Fruit fly (Drosophila melanogaster) whole organism, prepupa: Measurements from ENCODE around the gene CG6163.

Experiments used
- Blimp-1 ChIP-seq: fragments of 200-800 bp; sonication (Bioruptor generic); optimal IDR thresholded peaks from 3 replicates; lab custom pipeline; 2017; ENCODE audit warnings: missing biosample characterization, missing genetic modification characterization, mild to moderate bottlenecking, moderate library complexity, missing genetic modification reagents
- CG10631 ChIP-seq: fragments of 200-800 bp; sonication (Bioruptor generic); optimal IDR thresholded peaks from 2 replicates; lab custom pipeline; 2016; ENCODE audit warnings: missing biosample characterization, missing genetic modification characterization
- CG10669 ChIP-seq: fragments of 200-800 bp; sonication (Bioruptor generic); optimal IDR thresholded peaks from 3 replicates; lab custom pipeline; 2018; ENCODE audit warnings: missing biosample characterization, mild to moderate bottlenecking, missing genetic modification characterization, moderate library complexity
- CG11294 ChIP-seq: fragments of 200-800 bp; sonication (Bioruptor generic); IDR thresholded peaks from 2 replicates; pipeline ENCODE4 v1.3.6; 2022; ENCODE audit warnings: missing biosample characterization, missing genetic modification characterization
- CG11762 ChIP-seq: fragments of 200-800 bp; sonication (Bioruptor generic); optimal IDR thresholded peaks from 3 replicates; lab custom pipeline; 2016; ENCODE audit warnings: missing biosample characterization, missing genetic modification characterization; ENCODE audit not compliant: insufficient read depth
- CG11902 ChIP-seq: fragments of 200-800 bp; sonication (Bioruptor generic); optimal IDR thresholded peaks from 3 replicates; lab custom pipeline; 2016; ENCODE audit warnings: missing biosample characterization, missing genetic modification characterization
- CG15336 ChIP-seq: fragments of 200-800 bp; sonication (Bioruptor generic); IDR thresholded peaks from 2 replicates; pipeline ENCODE4 v1.3.6; 2022; ENCODE audit warnings: missing biosample characterization, missing genetic modification characterization
- CG1621 ChIP-seq: fragments of 200-800 bp; sonication (Bioruptor generic); optimal IDR thresholded peaks from 3 replicates; lab custom pipeline; 2018; ENCODE audit warnings: missing biosample characterization, mild to moderate bottlenecking, missing genetic modification characterization
- CG3032 ChIP-seq: fragments of 200-800 bp; optimal IDR thresholded peaks from 2 replicates; lab custom pipeline; 2019; ENCODE audit warnings: missing biosample characterization, mild to moderate bottlenecking, missing genetic modification characterization, moderate library complexity
- CG31627 ChIP-seq: fragments of 200-800 bp; sonication (Bioruptor generic); optimal IDR thresholded peaks from 3 replicates; lab custom pipeline; 2016; ENCODE audit warnings: missing biosample characterization, missing genetic modification characterization
- CG34406 ChIP-seq: fragments of 200-800 bp; sonication (Bioruptor generic); optimal IDR thresholded peaks from 3 replicates; lab custom pipeline; 2016; ENCODE audit warnings: missing biosample characterization, missing genetic modification characterization
- CG3919 ChIP-seq: fragments of 200-800 bp; sonication (Bioruptor generic); optimal IDR thresholded peaks from 3 replicates; lab custom pipeline; 2016; ENCODE audit warnings: missing biosample characterization, missing genetic modification characterization
- CG4318 ChIP-seq: fragments of 200-800 bp; sonication (Bioruptor generic); optimal IDR thresholded peaks from 3 replicates; lab custom pipeline; 2017; ENCODE audit warnings: missing biosample characterization, mild to moderate bottlenecking, missing genetic modification characterization
- CG6163 ChIP-seq: fragments of 200-800 bp; sonication (Bioruptor generic); IDR thresholded peaks from 3 replicates; pipeline ENCODE4 v1.3.6; 2022; ENCODE audit warnings: missing biosample characterization, missing genetic modification characterization
- CG6276 ChIP-seq: fragments of 200-800 bp; sonication (Bioruptor generic); optimal IDR thresholded peaks from 2 replicates; lab custom pipeline; 2017; ENCODE audit warnings: missing biosample characterization, mild to moderate bottlenecking, missing genetic modification characterization
- CG6792 ChIP-seq: fragments of 200-800 bp; sonication (Bioruptor generic); optimal IDR thresholded peaks from 3 replicates; lab custom pipeline; 2016; ENCODE audit warnings: missing biosample characterization, missing genetic modification characterization
- CG6854 ChIP-seq: fragments of 200-800 bp; sonication (Bioruptor generic); optimal IDR thresholded peaks from 2 replicates; lab custom pipeline; 2017; ENCODE audit warnings: missing biosample characterization, mild to moderate bottlenecking, missing genetic modification characterization
- CG8632 ChIP-seq: fragments of 200-800 bp; sonication (Bioruptor generic); optimal IDR thresholded peaks from 3 replicates; lab custom pipeline; 2016; ENCODE audit warnings: missing biosample characterization, missing genetic modification characterization
- CG9139 ChIP-seq: fragments of 200-800 bp; sonication (Bioruptor generic); optimal IDR thresholded peaks from 3 replicates; lab custom pipeline; 2017; ENCODE audit warnings: missing biosample characterization, mild to moderate bottlenecking, missing genetic modification characterization
- Eip75B ChIP-seq: fragments of 200-800 bp; sonication (Bioruptor generic); optimal IDR thresholded peaks from 3 replicates; lab custom pipeline; 2016; ENCODE audit warnings: missing biosample characterization, missing genetic modification characterization
- Eip93F ChIP-seq: fragments of 200-800 bp; sonication (Bioruptor generic); optimal IDR thresholded peaks from 2 replicates; lab custom pipeline; 2016; ENCODE audit warnings: missing biosample characterization, mild to moderate bottlenecking, missing genetic modification characterization
- Ets96B ChIP-seq: fragments of 200-800 bp; optimal IDR thresholded peaks from 2 replicates; lab custom pipeline; 2019; ENCODE audit warnings: missing biosample characterization, mild to moderate bottlenecking, missing genetic modification characterization, moderate library complexity
- Gug ChIP-seq: fragments of 200-800 bp; sonication (Bioruptor generic); IDR thresholded peaks from 2 replicates; pipeline ENCODE4 v1.3.6; 2022; ENCODE audit warnings: missing biosample characterization, missing genetic modification characterization
- Hr38 ChIP-seq: sonication (Bioruptor generic); optimal IDR thresholded peaks from 2 replicates; lab custom pipeline; 2016; ENCODE audit warnings: missing biosample characterization, missing genetic modification characterization
- Hr39 ChIP-seq: fragments of 200-800 bp; sonication (Bioruptor generic); optimal IDR thresholded peaks from 2 replicates; lab custom pipeline; 2016; ENCODE audit warnings: missing biosample characterization, missing genetic modification characterization
- Met ChIP-seq: fragments of 200-800 bp; sonication (Bioruptor generic); optimal IDR thresholded peaks from 3 replicates; lab custom pipeline; 2016; ENCODE audit warnings: missing biosample characterization, missing genetic modification characterization
- Smox ChIP-seq: fragments of 200-800 bp; sonication (Bioruptor generic); optimal IDR thresholded peaks from 3 replicates; lab custom pipeline; 2016; ENCODE audit warnings: missing biosample characterization, missing genetic modification characterization
- Sox14 ChIP-seq: fragments of 200-800 bp; sonication (Bioruptor generic); optimal IDR thresholded peaks from 3 replicates; lab custom pipeline; 2016; ENCODE audit warnings: missing biosample characterization, missing genetic modification characterization
- Sox15 ChIP-seq: fragments of 200-800 bp; sonication (Bioruptor generic); optimal IDR thresholded peaks from 3 replicates; lab custom pipeline; 2016; ENCODE audit warnings: missing biosample characterization, missing genetic modification characterization
- acj6 ChIP-seq: fragments of 200-800 bp; sonication (Bioruptor generic); optimal IDR thresholded peaks from 3 replicates; lab custom pipeline; 2016; ENCODE audit warnings: missing biosample characterization, missing genetic modification characterization
- cyc ChIP-seq: fragments of 200-800 bp; sonication (Bioruptor generic); optimal IDR thresholded peaks from 3 replicates; lab custom pipeline; 2016; ENCODE audit warnings: missing biosample characterization, missing genetic modification characterization
- dac ChIP-seq: fragments of 200-800 bp; sonication (Bioruptor generic); optimal IDR thresholded peaks from 2 replicates; lab custom pipeline; 2017; ENCODE audit warnings: missing biosample characterization, mild to moderate bottlenecking, missing genetic modification characterization
- dsx ChIP-seq: fragments of 200-800 bp; optimal IDR thresholded peaks from 3 replicates; lab custom pipeline; 2019; ENCODE audit warnings: missing biosample characterization, mild to moderate bottlenecking, missing genetic modification characterization, moderate library complexity; ENCODE audit not compliant: poor library complexity, severe bottlenecking
- esn ChIP-seq: fragments of 200-800 bp; sonication (Bioruptor generic); optimal IDR thresholded peaks from 2 replicates; lab custom pipeline; 2016; ENCODE audit warnings: missing biosample characterization, mild to moderate bottlenecking, missing genetic modification characterization, moderate library complexity
- fd59A ChIP-seq: fragments of 200-800 bp; sonication (Bioruptor generic); optimal IDR thresholded peaks from 2 replicates; lab custom pipeline; 2017; ENCODE audit warnings: missing biosample characterization, mild to moderate bottlenecking, missing genetic modification characterization, missing genetic modification reagents
- fd85E ChIP-seq: fragments of 200-800 bp; sonication (Bioruptor generic); optimal IDR thresholded peaks from 3 replicates; lab custom pipeline; 2016; ENCODE audit warnings: missing biosample characterization, missing genetic modification characterization
- fkh ChIP-seq: fragments of 200-800 bp; sonication (Bioruptor generic); optimal IDR thresholded peaks from 3 replicates; lab custom pipeline; 2017; ENCODE audit warnings: missing biosample characterization, mild to moderate bottlenecking, missing genetic modification characterization, moderate library complexity
- lz ChIP-seq: fragments of 200-800 bp; sonication (Bioruptor generic); optimal IDR thresholded peaks from 3 replicates; lab custom pipeline; 2016; ENCODE audit warnings: missing biosample characterization, missing genetic modification characterization
- net ChIP-seq: fragments of 200-800 bp; sonication (Bioruptor generic); optimal IDR thresholded peaks from 3 replicates; lab custom pipeline; 2016; ENCODE audit warnings: missing biosample characterization, missing genetic modification characterization
- spab ChIP-seq: fragments of 200-800 bp; sonication (Bioruptor generic); optimal IDR thresholded peaks from 2 replicates; lab custom pipeline; 2017; ENCODE audit warnings: missing biosample characterization, mild to moderate bottlenecking, missing genetic modification characterization, missing genetic modification reagents
- ss ChIP-seq, 2 experiments: fragments of 200-800 bp; sonication (Bioruptor generic); optimal IDR thresholded peaks; 2 replicates in 1 of 2; 3 replicates in 1 of 2; lab custom pipeline; 2017 to 2018; ENCODE audit warnings: mild to moderate bottlenecking in 2 of 2, missing biosample characterization in 2 of 2, missing genetic modification characterization in 2 of 2, moderate library complexity in 1 of 2
- svp ChIP-seq: fragments of 200-800 bp; sonication (Bioruptor generic); peaks from one replicate; lab custom pipeline; 2016; ENCODE audit warnings: missing biosample characterization, missing genetic modification characterization
- vri ChIP-seq: fragments of 200-800 bp; sonication (Bioruptor generic); optimal IDR thresholded peaks from 3 replicates; lab custom pipeline; 2016; ENCODE audit warnings: missing biosample characterization, mild to moderate bottlenecking, missing genetic modification characterization

Gene CG6163

dm6 chr3L:11369778-11370684 is 5.3 kb upstream of the CG6163 start (continued):
- peak; percentile 78 for TF ChIP-seq CG8632 (GFP tag; lab: Kevin White, UChicago)
- peak; percentile 74 for TF ChIP-seq acj6 (GFP tag; lab: Kevin White, UChicago)
- TF ChIP-seq CG15336, result peak; percentile 81
- peak; percentile 28 for TF ChIP-seq CG9139
- TF ChIP-seq CG31627 (GFP tag; lab: Kevin White, UChicago), result peak; percentile 27
- TF ChIP-seq vri (GFP tag; lab: Kevin White, UChicago), result peak; percentile 38
- TF ChIP-seq fkh (GFP tag; lab: Kevin White, UChicago), result no peak
- peak; percentile 65 for TF ChIP-seq Eip75B
- peak; percentile 89 for TF ChIP-seq CG6163 (GFP tag; lab: Robert Waterston, UW)
- TF ChIP-seq fd59A (GFP tag; lab: Kevin White, UChicago), result peak; percentile 81
- TF ChIP-seq CG11762, result peak; percentile 73
- peak; percentile 74 for TF ChIP-seq dsx (GFP tag; lab: Kevin White, UChicago)
- TF ChIP-seq Gug, result peak; percentile 55
- peak; percentile 35 for TF ChIP-seq Sox15 (GFP tag; lab: Kevin White, UChicago)
- peak; percentile 91 for TF ChIP-seq CG3032
- peak; percentile 67 for TF ChIP-seq CG11902
- TF ChIP-seq net, result peak; percentile 71
- TF ChIP-seq CG6792 (GFP tag; lab: Kevin White, UChicago), result peak; percentile 78
- peak; percentile 57 for TF ChIP-seq lz (GFP tag; lab: Kevin White, UChicago)
- TF ChIP-seq Eip93F (GFP tag; lab: Kevin White, UChicago), result peak; percentile 37
- TF ChIP-seq CG10631 (GFP tag; lab: Kevin White, UChicago), result peak; percentile 84
- TF ChIP-seq Sox14 (GFP tag; lab: Kevin White, UChicago), result peak; percentile 66
- TF ChIP-seq CG11294 (GFP tag; lab: Robert Waterston, UW), result peak; percentile 63; the same call in 1 of the 2 replicates
- TF ChIP-seq cyc (GFP tag; lab: Kevin White, UChicago), result peak; percentile 67
- TF ChIP-seq esn (GFP tag; lab: Kevin White, UChicago), result peak; percentile 80
- peak; percentile 15 for TF ChIP-seq dac (GFP tag; lab: Kevin White, UChicago)

dm6 chr3L:11368319-11369299 is 3.9 kb upstream of the CG6163 start:
- TF ChIP-seq svp, result peak; percentile 91
- peak; percentile 78 for TF ChIP-seq Sox15 (GFP tag; lab: Kevin White, UChicago)
- TF ChIP-seq CG3919, result peak; percentile 80
- TF ChIP-seq CG11902, result peak; percentile 61
- TF ChIP-seq Smox (GFP tag; lab: Kevin White, UChicago), result peak; percentile 85
- peak; percentile 81 for TF ChIP-seq CG8632 (GFP tag; lab: Kevin White, UChicago)
- peak; percentile 92 for TF ChIP-seq CG1621 (tag; lab: Kevin White, UChicago)
- peak; percentile 70 for TF ChIP-seq CG6276 (GFP tag; lab: Kevin White, UChicago)
- TF ChIP-seq fd59A (GFP tag; lab: Kevin White, UChicago), result peak; percentile 74
- peak; percentile 86 for TF ChIP-seq Ets96B (tag; lab: Kevin White, UChicago)
- TF ChIP-seq CG11294 (GFP tag; lab: Robert Waterston, UW), result peak; percentile 32; the same call in 1 of the 2 replicates
- TF ChIP-seq esn (GFP tag; lab: Kevin White, UChicago), result peak; percentile 91
- peak; percentile 97 for TF ChIP-seq CG9139
- TF ChIP-seq fd85E (GFP tag; lab: Kevin White, UChicago), result peak; percentile 35
- TF ChIP-seq CG4318, result peak; percentile 66
- TF ChIP-seq lz (GFP tag; lab: Kevin White, UChicago), result peak; percentile 85
- TF ChIP-seq CG10669, result peak; percentile 67
- TF ChIP-seq spab (GFP tag; lab: Kevin White, UChicago), result peak; percentile 81
- TF ChIP-seq CG34406 (GFP tag; lab: Kevin White, UChicago), result peak; percentile 79
- TF ChIP-seq Sox14 (GFP tag; lab: Kevin White, UChicago), result peak; percentile 74
- TF ChIP-seq CG6163 (GFP tag; lab: Robert Waterston, UW), result peak; percentile 99
- peak; percentile 95 to 98 for TF ChIP-seq ss (GFP tag; optimal IDR thresholded peaks at IDR 0.05; lab: Kevin White, UChicago)
- no peak for TF ChIP-seq fkh (GFP tag; lab: Kevin White, UChicago)
- TF ChIP-seq Hr39 (GFP tag; lab: Kevin White, UChicago), result peak; percentile 83
- peak; percentile 82 for TF ChIP-seq Eip75B
- peak; percentile 88 for TF ChIP-seq Met (GFP tag; lab: Kevin White, UChicago)
- TF ChIP-seq Blimp-1 (GFP tag; lab: Kevin White, UChicago), result peak; percentile 43
- peak; percentile 83 for TF ChIP-seq CG6854
- no peak for TF ChIP-seq Hr38
